Fruit fly (Drosophila melanogaster): Measurements from ENCODE around the gene fok.

Gene fok

DNA sequence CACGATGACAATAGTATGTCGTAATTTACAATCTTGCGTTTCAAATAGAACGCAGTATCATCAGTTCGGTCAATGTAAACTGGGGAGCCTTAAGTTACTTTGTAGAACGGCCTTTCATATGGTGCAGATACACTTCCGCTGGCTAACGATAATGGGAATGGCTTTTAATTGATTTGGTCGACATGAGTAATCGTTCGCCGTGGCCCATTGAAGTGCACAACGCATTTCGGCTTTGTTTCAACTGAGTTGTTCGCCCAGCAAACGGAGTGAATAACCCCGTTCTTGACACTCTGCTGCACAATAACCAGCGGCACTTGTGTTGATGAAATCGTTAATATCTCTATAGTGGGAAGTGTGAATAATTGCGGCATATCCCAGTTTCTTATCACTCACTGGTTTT, 16.9 kb downstream of the fok start (continued):
- no peak for TF ChIP-seq CG6276 (GFP tag; optimal IDR thresholded peaks at IDR 0.05)
- no peak for TF ChIP-seq Lpt (GFP tag; optimal IDR thresholded peaks at IDR 0.05)
- TF ChIP-seq CG15336 (GFP tag; IDR thresholded peaks at IDR 0.05) = no peak
- no peak for TF ChIP-seq Met (GFP tag; optimal IDR thresholded peaks at IDR 0.05)

- no peak for TF ChIP-seq pdm3 (GFP tag; optimal IDR thresholded peaks at IDR 0.05)
- peak; percentile 29 for TF ChIP-seq CG3919 (GFP tag; optimal IDR thresholded peaks at IDR 0.05)
- TF ChIP-seq dsx (GFP tag; optimal IDR thresholded peaks at IDR 0.05; ENCODE audit: poor library complexity, severe bottlenecking) = no peak
- peak; percentile 43 to 52 for TF ChIP-seq ss (GFP tag; optimal IDR thresholded peaks at IDR 0.05)
- TF ChIP-seq salr (GFP tag; optimal IDR thresholded peaks at IDR 0.05) = no peak
- no peak for TF ChIP-seq CG10669 (GFP tag; optimal IDR thresholded peaks at IDR 0.05)
- peak; percentile 74 for TF ChIP-seq Eip78C (GFP tag)
- TF ChIP-seq svp (GFP tag) = no peak
- TF ChIP-seq CG3032 (tag; optimal IDR thresholded peaks at IDR 0.05) = no peak
- TF ChIP-seq Hr4 (GFP tag; optimal IDR thresholded peaks at IDR 0.05) = no peak
- TF ChIP-seq CG11294 (GFP tag; IDR thresholded peaks at IDR 0.05) = no peak
- no peak for TF ChIP-seq Hr39 (GFP tag; optimal IDR thresholded peaks at IDR 0.05)
- TF ChIP-seq CG4318 (GFP tag; optimal IDR thresholded peaks at IDR 0.05) = no peak
- TF ChIP-seq Sox102F (GFP tag; optimal IDR thresholded peaks at IDR 0.05) = no peak
- TF ChIP-seq CG6163 (GFP tag; IDR thresholded peaks at IDR 0.05) = no peak
- no peak for TF ChIP-seq OdsH (GFP tag; optimal IDR thresholded peaks at IDR 0.05)
- TF ChIP-seq Sox14 (GFP tag; optimal IDR thresholded peaks at IDR 0.05) = peak; percentile 45
- TF ChIP-seq CG8119 (GFP tag; IDR thresholded peaks at IDR 0.05) = no peak
- TF ChIP-seq CG6854 (GFP tag; optimal IDR thresholded peaks at IDR 0.05) = peak; percentile 0
- no peak for TF ChIP-seq achi (GFP tag; optimal IDR thresholded peaks at IDR 0.05)
- TF ChIP-seq CG16779 (tag; optimal IDR thresholded peaks at IDR 0.05) = peak; percentile 4
- TF ChIP-seq CG6276 (GFP tag; optimal IDR thresholded peaks at IDR 0.05) = no peak
- TF ChIP-seq eg (GFP tag; IDR thresholded peaks at IDR 0.05) = no peak
- no peak for TF ChIP-seq lz (GFP tag; optimal IDR thresholded peaks at IDR 0.05)
- TF ChIP-seq spab (GFP tag; optimal IDR thresholded peaks at IDR 0.05) = no peak
- TF ChIP-seq fd85E (GFP tag; optimal IDR thresholded peaks at IDR 0.05) = no peak
- peak; percentile 1 for TF ChIP-seq esn (GFP tag; optimal IDR thresholded peaks at IDR 0.05)
- no peak for TF ChIP-seq Ets96B (tag; optimal IDR thresholded peaks at IDR 0.05)
- no peak for TF ChIP-seq Lpt (GFP tag; optimal IDR thresholded peaks at IDR 0.05)
- peak; percentile 29; the same call in 1 of the 2 replicates for TF ChIP-seq CG15336 (GFP tag; IDR thresholded peaks at IDR 0.05)
- TF ChIP-seq CG7368 (GFP tag; optimal IDR thresholded peaks at IDR 0.05) = no peak
- TF ChIP-seq fkh (GFP tag; optimal IDR thresholded peaks at IDR 0.05) = peak; percentile 47
- TF ChIP-seq CG34406 (GFP tag; optimal IDR thresholded peaks at IDR 0.05) = no peak
- TF ChIP-seq CG8632 (GFP tag; optimal IDR thresholded peaks at IDR 0.05) = no peak
- no peak for TF ChIP-seq CG9139 (GFP tag; optimal IDR thresholded peaks at IDR 0.05)
- no peak for TF ChIP-seq Sox15 (GFP tag; optimal IDR thresholded peaks at IDR 0.05)
- no peak for TF ChIP-seq net (GFP tag; optimal IDR thresholded peaks at IDR 0.05)
- no peak for TF ChIP-seq CG32006 (GFP tag; optimal IDR thresholded peaks at IDR 0.05)
- no peak for TF ChIP-seq Ets21C (GFP tag; optimal IDR thresholded peaks at IDR 0.05)
- TF ChIP-seq Eip93F (GFP tag; optimal IDR thresholded peaks at IDR 0.05) = no peak
- TF ChIP-seq CG11762 (GFP tag; optimal IDR thresholded peaks at IDR 0.05; ENCODE audit: insufficient read depth) = no peak
- TF ChIP-seq Smox (GFP tag; optimal IDR thresholded peaks at IDR 0.05) = no peak
- no peak for TF ChIP-seq Met (GFP tag; optimal IDR thresholded peaks at IDR 0.05)
- TF ChIP-seq acj6 (GFP tag; optimal IDR thresholded peaks at IDR 0.05) = no peak
Observed at dm6 chr2L:20066233-20066650, 18.6 kb downstream of the fok start, which contains the start of gene bwa. Gene bwa, plus strand, starts transcription at chr2L:20066391.
